Fruit fly (Drosophila melanogaster) whole organism, embryonic: ENCODE measurements around the gene CG10353.

ENCODE experiments used
- Adf1 ChIP-seq: fragments of 200-800 bp; sonication (Bioruptor generic); IDR thresholded peaks from 2 replicates; pipeline ENCODE4 v1.3.6; 2022; ENCODE audit warnings: missing biosample characterization, missing genetic modification characterization
- Aef1 ChIP-seq: fragments of 200-800 bp; sonication (Bioruptor generic); IDR thresholded peaks from 3 replicates; pipeline ENCODE4 v1.3.6; 2022; ENCODE audit warnings: missing biosample characterization, missing genetic modification characterization
- CG10267 ChIP-seq: fragments of 200-800 bp; sonication (Bioruptor generic); optimal IDR thresholded peaks from 2 replicates; lab custom pipeline; 2018; ENCODE audit warnings: missing biosample characterization, mild to moderate bottlenecking, missing genetic modification characterization, moderate library complexity
- CG10321 ChIP-seq: fragments of 200-800 bp; sonication (Bioruptor generic); IDR thresholded peaks from 2 replicates; pipeline ENCODE4 v1.3.6; 2022; ENCODE audit warnings: missing biosample characterization, missing genetic modification characterization
- CG11085 ChIP-seq: fragments of 200-800 bp; sonication (Bioruptor generic); IDR thresholded peaks from 2 replicates; pipeline ENCODE4 v1.3.6; 2022; ENCODE audit warnings: missing biosample characterization, missing genetic modification characterization
- CG14014 ChIP-seq: fragments of 200-800 bp; sonication (Bioruptor generic); IDR thresholded peaks from 2 replicates; pipeline ENCODE4 v1.3.6; 2022; ENCODE audit warnings: missing biosample characterization, missing genetic modification characterization
- CG2129 ChIP-seq: fragments of 200-800 bp; sonication (Bioruptor generic); IDR thresholded peaks from 2 replicates; pipeline ENCODE4 v1.3.6; 2022; ENCODE audit warnings: missing biosample characterization, missing genetic modification characterization; ENCODE audit not compliant: partially characterized antibody
- CG3407 ChIP-seq: fragments of 200-800 bp; sonication (Bioruptor generic); optimal IDR thresholded peaks from 2 replicates; lab custom pipeline; 2018; ENCODE audit warnings: missing biosample characterization, mild to moderate bottlenecking, missing genetic modification characterization
- CG4328 ChIP-seq: fragments of 200-800 bp; sonication (Bioruptor generic); optimal IDR thresholded peaks from 3 replicates; lab custom pipeline; 2017; ENCODE audit warnings: missing biosample characterization, missing genetic modification reagents, missing genetic modification characterization
- CG6272 ChIP-seq: fragments of 200-800 bp; sonication (Bioruptor generic); IDR thresholded peaks from 2 replicates; pipeline ENCODE4 v1.3.6; 2022; ENCODE audit warnings: missing biosample characterization, missing genetic modification characterization
- CG8924 ChIP-seq: fragments of 200-800 bp; optimal IDR thresholded peaks from 3 replicates; lab custom pipeline; 2019; ENCODE audit warnings: missing biosample characterization, mild to moderate bottlenecking, missing genetic modification characterization, moderate library complexity
- CG8944 ChIP-seq: fragments of 200-800 bp; sonication (Bioruptor generic); optimal IDR thresholded peaks from 3 replicates; lab custom pipeline; 2016; ENCODE audit warnings: missing biosample characterization, missing genetic modification characterization
- CG9817 ChIP-seq: fragments of 200-800 bp; sonication (Bioruptor generic); optimal IDR thresholded peaks from 2 replicates; lab custom pipeline; 2018; ENCODE audit warnings: missing biosample characterization, mild to moderate bottlenecking, missing genetic modification characterization, moderate library complexity
- CTCF ChIP-seq: fragments of 200-800 bp; sonication (Bioruptor generic); optimal IDR thresholded peaks from 2 replicates; lab custom pipeline; 2017; ENCODE audit warnings: missing biosample characterization, mild to moderate bottlenecking, missing genetic modification characterization, moderate library complexity
- Deaf1 ChIP-seq: fragments of 200-800 bp; optimal IDR thresholded peaks from 3 replicates; lab custom pipeline; 2019; ENCODE audit warnings: missing biosample characterization, mild to moderate bottlenecking, missing genetic modification characterization, moderate library complexity
- Dip2 ChIP-seq: fragments of 200-800 bp; sonication (Bioruptor generic); IDR thresholded peaks from 2 replicates; pipeline ENCODE4 v1.3.6; 2022; ENCODE audit warnings: missing biosample characterization, missing genetic modification characterization
- H15 ChIP-seq: fragments of 200-800 bp; sonication (Bioruptor generic); IDR thresholded peaks from 3 replicates; pipeline ENCODE4 v1.3.6; 2022; ENCODE audit warnings: missing biosample characterization, missing genetic modification characterization
- HHEX ChIP-seq: fragments of 200-800 bp; sonication (Bioruptor generic); optimal IDR thresholded peaks from 3 replicates; lab custom pipeline; 2017; ENCODE audit warnings: missing biosample characterization, mild to moderate bottlenecking, missing genetic modification characterization, missing genetic modification reagents
- Hey ChIP-seq: fragments of 200-800 bp; sonication (Bioruptor generic); optimal IDR thresholded peaks from 3 replicates; lab custom pipeline; 2018; ENCODE audit warnings: missing biosample characterization, mild to moderate bottlenecking, missing genetic modification characterization
- Hmx ChIP-seq: fragments of 200-800 bp; sonication (Bioruptor generic); optimal IDR thresholded peaks from 2 replicates; lab custom pipeline; 2016; ENCODE audit warnings: missing biosample characterization, missing genetic modification characterization
- Hr51 ChIP-seq, 2 experiments: fragments of 200-800 bp; sonication (Bioruptor generic); optimal IDR thresholded peaks; 2 replicates in 1 of 2; 3 replicates in 1 of 2; lab custom pipeline; 2016 to 2018; ENCODE audit warnings: missing biosample characterization in 2 of 2, missing genetic modification characterization in 2 of 2, mild to moderate bottlenecking in 1 of 2, moderate library complexity in 1 of 2
- Hsf ChIP-seq: fragments of 200-800 bp; sonication (Bioruptor generic); optimal IDR thresholded peaks from 3 replicates; lab custom pipeline; 2016; ENCODE audit warnings: missing biosample characterization, missing genetic modification characterization
- Kr ChIP-seq: fragments of 200-800 bp; sonication (Bioruptor generic); optimal IDR thresholded peaks from 2 replicates; lab custom pipeline; 2017; ENCODE audit warnings: missing biosample characterization, mild to moderate bottlenecking, missing genetic modification characterization
- Med ChIP-seq: fragments of 200-800 bp; sonication (Bioruptor generic); peaks from one replicate; lab custom pipeline; 2016; ENCODE audit warnings: missing biosample characterization, missing genetic modification characterization, mild to moderate bottlenecking, inconsistent platforms, moderate library complexity
- Nf-YA ChIP-seq: fragments of 200-800 bp; sonication (Bioruptor generic); IDR thresholded peaks from 2 replicates; pipeline ENCODE4 v1.3.6; 2022; ENCODE audit warnings: missing biosample characterization, missing genetic modification characterization
- Spps ChIP-seq: fragments of 200-800 bp; sonication (Bioruptor generic); optimal IDR thresholded peaks from 2 replicates; lab custom pipeline; 2018; ENCODE audit warnings: missing biosample characterization, mild to moderate bottlenecking, missing genetic modification characterization
- Stat92E ChIP-seq, 3 experiments: fragments of >200 bp in 2 of 3; fragments of 200-800 bp in 1 of 3; sonication (Bioruptor generic) in 1 of 3; optimal IDR thresholded peaks; 2 replicates each; lab custom pipeline; 2017 to 2019; ENCODE audit warnings: missing biosample characterization in 3 of 3, missing genetic modification characterization in 3 of 3, mild to moderate bottlenecking in 1 of 3, moderate library complexity in 1 of 3
- Tbp ChIP-seq: fragments of >200 bp; optimal IDR thresholded peaks from 2 replicates; lab custom pipeline; 2018; ENCODE audit warnings: missing biosample characterization, missing genetic modification characterization
- YL-1 ChIP-seq: fragments of 200-800 bp; sonication (Bioruptor generic); optimal IDR thresholded peaks from 3 replicates; lab custom pipeline; 2017; ENCODE audit warnings: missing biosample characterization, mild to moderate bottlenecking, missing genetic modification characterization
- aop ChIP-seq: fragments of 200-800 bp; sonication (Bioruptor generic); IDR thresholded peaks from 2 replicates; pipeline ENCODE4 v1.3.6; 2022; ENCODE audit warnings: missing biosample characterization, missing genetic modification characterization
- bigmax ChIP-seq: fragments of 200-800 bp; sonication (Bioruptor generic); optimal IDR thresholded peaks from 2 replicates; lab custom pipeline; 2018; ENCODE audit warnings: missing biosample characterization, mild to moderate bottlenecking, missing genetic modification characterization
- bowl ChIP-seq: fragments of 200-800 bp; sonication (Bioruptor generic); IDR thresholded peaks from 2 replicates; pipeline ENCODE4 v1.3.6; 2022; ENCODE audit warnings: missing biosample characterization, missing genetic modification characterization
- bsh ChIP-seq, 2 experiments: fragments of 200-800 bp; sonication (Bioruptor generic); optimal IDR thresholded peaks; 2 replicates each; lab custom pipeline; 2017 to 2018; ENCODE audit warnings: mild to moderate bottlenecking in 2 of 2, missing biosample characterization in 2 of 2, missing genetic modification characterization in 2 of 2, moderate library complexity in 1 of 2
- btn ChIP-seq: fragments of 200-800 bp; sonication (Bioruptor generic); optimal IDR thresholded peaks from 2 replicates; lab custom pipeline; 2016; ENCODE audit warnings: missing biosample characterization, missing genetic modification characterization
- cas ChIP-seq: fragments of 200-800 bp; sonication (Bioruptor generic); IDR thresholded peaks from 2 replicates; pipeline ENCODE4 v1.3.6; 2022; ENCODE audit warnings: missing biosample characterization, missing genetic modification characterization
- cg ChIP-seq: fragments of 200-800 bp; sonication (Bioruptor generic); optimal IDR thresholded peaks from 3 replicates; lab custom pipeline; 2019; ENCODE audit warnings: missing biosample characterization, mild to moderate bottlenecking, missing genetic modification characterization, moderate library complexity
- danr ChIP-seq: fragments of 200-800 bp; sonication (Bioruptor generic); IDR thresholded peaks from 2 replicates; pipeline ENCODE4 v1.3.6; 2022; ENCODE audit warnings: missing biosample characterization, missing genetic modification characterization
- dm ChIP-seq: fragments of 200-800 bp; sonication (Bioruptor generic); optimal IDR thresholded peaks from 3 replicates; lab custom pipeline; 2016; ENCODE audit warnings: missing biosample characterization, missing genetic modification characterization
- fu2 ChIP-seq: fragments of 200-800 bp; sonication (Bioruptor generic); optimal IDR thresholded peaks from 2 replicates; lab custom pipeline; 2016; ENCODE audit warnings: missing biosample characterization, missing genetic modification characterization
- gce ChIP-seq: fragments of 200-800 bp; sonication (Bioruptor generic); IDR thresholded peaks from 3 replicates; pipeline ENCODE4 v1.3.6; 2022; ENCODE audit warnings: missing biosample characterization, missing genetic modification characterization
- gcm2 ChIP-seq: fragments of 200-800 bp; sonication (Bioruptor generic); optimal IDR thresholded peaks from 2 replicates; lab custom pipeline; 2016; ENCODE audit warnings: missing biosample characterization, missing genetic modification characterization
- inv ChIP-seq: fragments of 200-800 bp; sonication (Bioruptor generic); IDR thresholded peaks from 2 replicates; pipeline ENCODE4 v1.3.6; 2022; ENCODE audit warnings: missing biosample characterization, missing genetic modification characterization; ENCODE audit not compliant: partially characterized antibody
- kni ChIP-seq: fragments of 200-800 bp; sonication (Bioruptor generic); optimal IDR thresholded peaks from 3 replicates; lab custom pipeline; 2017; ENCODE audit warnings: mild to moderate bottlenecking, missing biosample characterization, missing genetic modification reagents, missing genetic modification characterization
- maf-S ChIP-seq: fragments of 200-800 bp; sonication (Bioruptor generic); optimal IDR thresholded peaks from 2 replicates; lab custom pipeline; 2016; ENCODE audit warnings: missing biosample characterization, missing genetic modification characterization
- pum ChIP-seq: fragments of 200-800 bp; sonication (Bioruptor generic); optimal IDR thresholded peaks from 2 replicates; lab custom pipeline; 2016; ENCODE audit warnings: missing biosample characterization, missing genetic modification characterization
- sens ChIP-seq: fragments of 200-800 bp; sonication (Bioruptor generic); peaks from one replicate; lab custom pipeline; 2016; ENCODE audit warnings: missing biosample characterization, missing genetic modification characterization
- sima ChIP-seq: fragments of 200-800 bp; sonication (Bioruptor generic); optimal IDR thresholded peaks from 2 replicates; lab custom pipeline; 2016; ENCODE audit warnings: missing biosample characterization, missing genetic modification characterization
- stc ChIP-seq: fragments of 200-800 bp; sonication (Bioruptor generic); IDR thresholded peaks from 2 replicates; pipeline ENCODE4 v1.3.6; 2022; ENCODE audit warnings: missing biosample characterization, missing genetic modification characterization
- vfl ChIP-seq: fragments of 200-800 bp; sonication (Bioruptor generic); optimal IDR thresholded peaks from 2 replicates; lab custom pipeline; 2016; ENCODE audit warnings: missing biosample characterization, missing genetic modification characterization
- wek ChIP-seq: fragments of 200-800 bp; sonication (Bioruptor generic); optimal IDR thresholded peaks from 3 replicates; lab custom pipeline; 2018; ENCODE audit warnings: missing biosample characterization, mild to moderate bottlenecking, missing genetic modification characterization, moderate library complexity
- zen ChIP-seq: fragments of 200-800 bp; sonication (Bioruptor generic); optimal IDR thresholded peaks from 3 replicates; lab custom pipeline; 2018; ENCODE audit warnings: missing biosample characterization, mild to moderate bottlenecking, missing genetic modification characterization, moderate library complexity
- zen2 ChIP-seq: fragments of 200-800 bp; sonication (Bioruptor generic); IDR thresholded peaks from 3 replicates; pipeline ENCODE4 v1.3.6; 2022; ENCODE audit warnings: missing biosample characterization, missing genetic modification characterization; ENCODE audit not compliant: partially characterized antibody

CG10353 gene

DNA sequence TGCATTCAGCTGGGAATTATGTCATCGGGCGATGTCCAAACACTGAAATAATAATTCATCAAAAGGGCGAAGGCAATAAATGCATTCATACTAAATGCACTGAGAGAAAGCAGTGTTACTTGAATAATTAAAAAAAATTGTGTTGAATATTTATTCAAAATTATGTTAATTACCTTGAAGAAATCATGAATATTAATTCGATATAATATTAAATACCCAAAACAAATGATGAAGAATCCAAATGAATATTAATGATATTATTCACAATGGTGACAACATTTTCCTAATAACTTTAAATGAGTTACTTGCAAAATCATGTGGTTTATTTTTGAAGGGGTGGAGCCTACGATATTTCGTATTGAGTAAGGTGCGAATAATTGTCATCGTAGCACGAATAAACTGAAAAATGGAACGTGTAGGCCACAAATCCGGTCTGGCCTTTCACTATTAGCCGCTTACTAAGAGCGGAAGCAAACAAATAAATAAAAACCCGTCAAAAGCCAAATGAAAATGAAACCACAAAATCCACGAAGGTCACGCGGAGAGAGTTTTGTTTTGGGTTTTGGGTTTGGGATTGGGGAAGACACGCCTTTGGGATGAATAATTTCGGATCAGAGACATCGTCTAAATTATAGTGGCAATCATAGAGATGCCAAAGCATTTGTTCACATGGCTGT is 45.1 kb downstream of the CG10353 start (continued):
- TF ChIP-seq Hsf (GFP tag; lab: Kevin White, UChicago) (no peak), Spps (no peak), gcm2 (GFP tag; lab: Kevin White, UChicago) (no peak), aop (GFP tag; lab: Robert Waterston, UW) (no peak), cg (GFP tag; lab: Kevin White, UChicago) (no peak), Nf-YA (GFP tag; lab: Robert Waterston, UW) (no peak), Med (GFP tag; lab: Kevin White, UChicago) (no peak), CG10321 (GFP tag; lab: Robert Waterston, UW) (no peak), CG9817 (tag; lab: Kevin White, UChicago) (no peak), Hmx (no peak), Kr (GFP tag; lab: Kevin White, UChicago) (no peak), gce (GFP tag; lab: Robert Waterston, UW) (no peak), Deaf1 (tag; lab: Kevin White, UChicago) (no peak), Hr51 (GFP tag; optimal IDR thresholded peaks at IDR 0.05; lab: Kevin White, UChicago) (peak in 1 of 2 experiments; percentile 75), CG4328 (GFP tag; lab: Kevin White, UChicago) (no peak), kni (GFP tag; lab: Kevin White, UChicago) (no peak), HHEX (no peak), Stat92E (GFP tag; optimal IDR thresholded peaks at IDR 0.05; lab: Kevin White, UChicago) (no peak), Dip2 (GFP tag; lab: Robert Waterston, UW) (no peak), zen (tag; lab: Kevin White, UChicago) (no peak), H15 (no peak), dm (GFP tag; lab: Kevin White, UChicago) (no peak), CG14014 (GFP tag; lab: Robert Waterston, UW) (no peak), fu2 (GFP tag; lab: Kevin White, UChicago) (no peak), maf-S (GFP tag; lab: Kevin White, UChicago) (no peak), Adf1 (no peak), stc (GFP tag; lab: Robert Waterston, UW) (peak; percentile 51; the same call in 1 of the 2 replicates), YL-1 (no peak), CG3407 (GFP tag; lab: Kevin White, UChicago) (no peak), vfl (no peak), danr (GFP tag; lab: Robert Waterston, UW) (no peak), Hey (tag; lab: Kevin White, UChicago) (no peak), CG2129 (GFP tag; lab: Robert Waterston, UW) (no peak), sens (GFP tag; lab: Kevin White, UChicago) (peak; percentile 73), bsh (GFP tag; optimal IDR thresholded peaks at IDR 0.05; lab: Kevin White, UChicago) (no peak), wek (GFP tag; lab: Kevin White, UChicago) (no peak), btn (GFP tag; lab: Kevin White, UChicago) (no peak), sima (GFP tag; lab: Kevin White, UChicago) (no peak), zen2 (GFP tag; lab: Robert Waterston, UW) (no peak), bowl (GFP tag; lab: Robert Waterston, UW) (no peak), CG10267 (peak; percentile 7), CG11085 (GFP tag; lab: Robert Waterston, UW) (no peak), CG8924 (tag; lab: Kevin White, UChicago) (peak; percentile 33), CTCF (GFP tag; lab: Kevin White, UChicago) (no peak), CG6272 (GFP tag; lab: Robert Waterston, UW) (no peak), inv (no peak), bigmax (GFP tag; lab: Kevin White, UChicago) (no peak), cas (no peak), CG8944 (no peak), Tbp (GFP tag; lab: Kevin White, UChicago) (no peak), Aef1 (GFP tag; lab: Robert Waterston, UW) (no peak), pum (GFP tag; lab: Kevin White, UChicago) (no peak)
